Fruit fly (Drosophila melanogaster): Measurements from ENCODE around the gene CAH9.
A peak's percentile ranks its signal among the peaks of the same experiment; 100 is the strongest.

The CAH9 gene

DNA sequence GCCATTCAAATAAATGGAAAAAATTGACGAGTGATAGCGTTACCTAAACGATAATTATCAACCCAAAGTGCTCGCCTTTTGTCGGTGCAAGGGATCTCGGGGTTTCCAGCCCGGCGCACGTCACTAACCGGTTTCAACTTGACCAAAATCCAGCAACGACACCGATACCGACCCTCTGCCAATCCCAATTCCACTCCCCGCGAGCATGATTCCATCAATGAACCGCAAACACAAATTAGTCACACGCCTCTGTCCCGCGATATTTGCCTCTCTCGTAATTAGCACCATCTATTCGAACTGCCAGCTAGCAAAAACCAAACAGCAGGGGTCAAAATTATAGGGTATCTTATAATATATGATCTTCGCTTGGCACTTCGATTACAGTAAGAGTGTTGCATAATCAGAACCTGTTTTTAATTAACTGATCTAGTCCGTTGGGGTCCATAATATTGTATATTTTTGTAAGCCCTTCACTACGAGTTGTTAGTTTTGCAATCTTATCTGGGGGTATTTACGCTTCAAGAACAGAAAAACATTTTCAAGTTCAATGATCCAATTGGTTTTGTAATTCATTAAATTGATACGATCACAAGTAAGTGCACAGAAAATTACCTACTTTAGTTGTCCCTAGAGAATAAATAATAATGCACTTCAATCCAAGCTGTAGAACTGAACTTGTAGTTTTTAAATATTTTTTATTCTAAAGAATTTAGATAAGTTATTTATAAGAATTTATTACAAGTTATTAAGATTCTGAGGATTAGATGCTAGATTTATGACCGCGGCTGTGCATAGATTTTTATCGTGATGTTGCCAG, 47.3 kb upstream of the CAH9 start (continued):
- no peak for TF ChIP-seq Hr39 (GFP tag; optimal IDR thresholded peaks at IDR 0.05)
- TF ChIP-seq CG8632 (GFP tag; optimal IDR thresholded peaks at IDR 0.05) = peak; percentile 6
- TF ChIP-seq CG3032 (tag; optimal IDR thresholded peaks at IDR 0.05) = peak; percentile 46
- no peak for TF ChIP-seq CG8319 (GFP tag; optimal IDR thresholded peaks at IDR 0.05)
- peak; percentile 24 for TF ChIP-seq CG10669 (GFP tag; optimal IDR thresholded peaks at IDR 0.05)
- TF ChIP-seq Met (GFP tag; optimal IDR thresholded peaks at IDR 0.05) = no peak
- no peak for TF ChIP-seq Ets21C (GFP tag; optimal IDR thresholded peaks at IDR 0.05)
- peak; percentile 27 for TF ChIP-seq Sox14 (GFP tag; optimal IDR thresholded peaks at IDR 0.05)
- TF ChIP-seq topi (GFP tag; optimal IDR thresholded peaks at IDR 0.05) = no peak
- peak; percentile 26 for TF ChIP-seq spab (GFP tag; optimal IDR thresholded peaks at IDR 0.05)

dm6 chr3R:27152129-27152968, 46.4 kb upstream of the CAH9 start:
- peak; percentile 95 for TF ChIP-seq svp (GFP tag)
- TF ChIP-seq dsx (GFP tag; optimal IDR thresholded peaks at IDR 0.05; ENCODE audit: poor library complexity, severe bottlenecking) = no peak
- no peak for TF ChIP-seq Ets96B (tag; optimal IDR thresholded peaks at IDR 0.05)
- TF ChIP-seq achi (GFP tag; optimal IDR thresholded peaks at IDR 0.05) = peak; percentile 67
- peak; percentile 50 for TF ChIP-seq cyc (GFP tag; optimal IDR thresholded peaks at IDR 0.05)
- peak; percentile 47 for TF ChIP-seq net (GFP tag; optimal IDR thresholded peaks at IDR 0.05)
- peak; percentile 34 for TF ChIP-seq CG3032 (tag; optimal IDR thresholded peaks at IDR 0.05)
- TF ChIP-seq lz (GFP tag; optimal IDR thresholded peaks at IDR 0.05) = peak; percentile 77
- no peak for TF ChIP-seq ss (GFP tag; optimal IDR thresholded peaks at IDR 0.05)
- TF ChIP-seq fkh (GFP tag; optimal IDR thresholded peaks at IDR 0.05) = no peak
- no peak for TF ChIP-seq CG11902 (GFP tag; optimal IDR thresholded peaks at IDR 0.05)
- TF ChIP-seq CG6276 (GFP tag; optimal IDR thresholded peaks at IDR 0.05) = peak; percentile 49
- TF ChIP-seq CG4318 (GFP tag; optimal IDR thresholded peaks at IDR 0.05) = no peak
- no peak for TF ChIP-seq dac (GFP tag; optimal IDR thresholded peaks at IDR 0.05)
- TF ChIP-seq topi (GFP tag; optimal IDR thresholded peaks at IDR 0.05) = peak; percentile 78
- no peak for TF ChIP-seq fd59A (GFP tag; optimal IDR thresholded peaks at IDR 0.05)
- TF ChIP-seq CG8632 (GFP tag; optimal IDR thresholded peaks at IDR 0.05) = peak; percentile 70
- TF ChIP-seq salr (GFP tag; optimal IDR thresholded peaks at IDR 0.05) = no peak
- TF ChIP-seq CG6163 (GFP tag; IDR thresholded peaks at IDR 0.05) = peak; percentile 44; the same call in 1 of the 3 replicates
- TF ChIP-seq Eip78C (GFP tag) = peak; percentile 87
- TF ChIP-seq Hr38 (GFP tag; optimal IDR thresholded peaks at IDR 0.05) = no peak
- no peak for TF ChIP-seq CG6854 (GFP tag; optimal IDR thresholded peaks at IDR 0.05)
- TF ChIP-seq CG31627 (GFP tag; optimal IDR thresholded peaks at IDR 0.05) = peak; percentile 62
- TF ChIP-seq Met (GFP tag; optimal IDR thresholded peaks at IDR 0.05) = peak; percentile 81
- peak; percentile 83 for TF ChIP-seq esn (GFP tag; optimal IDR thresholded peaks at IDR 0.05)
- peak; percentile 67 for TF ChIP-seq CG34406 (GFP tag; optimal IDR thresholded peaks at IDR 0.05)
- TF ChIP-seq vri (GFP tag; optimal IDR thresholded peaks at IDR 0.05) = peak; percentile 79
- no peak for TF ChIP-seq CG8319 (GFP tag; optimal IDR thresholded peaks at IDR 0.05)
- peak; percentile 61 for TF ChIP-seq Sox14 (GFP tag; optimal IDR thresholded peaks at IDR 0.05)
- TF ChIP-seq CG32006 (GFP tag; optimal IDR thresholded peaks at IDR 0.05) = peak; percentile 55
- TF ChIP-seq Sox15 (GFP tag; optimal IDR thresholded peaks at IDR 0.05) = peak; percentile 23
- 0 out of 3 replicates have a peak, but pooled peaks have one; percentile 36 for TF ChIP-seq CG8119 (GFP tag; IDR thresholded peaks at IDR 0.05)
- TF ChIP-seq CG11762 (GFP tag; optimal IDR thresholded peaks at IDR 0.05; ENCODE audit: insufficient read depth) = no peak
- TF ChIP-seq acj6 (GFP tag; optimal IDR thresholded peaks at IDR 0.05) = peak; percentile 35
- peak; percentile 74 for TF ChIP-seq Hr39 (GFP tag; optimal IDR thresholded peaks at IDR 0.05)
- TF ChIP-seq Eip93F (GFP tag; optimal IDR thresholded peaks at IDR 0.05) = no peak
- TF ChIP-seq CG6792 (GFP tag; optimal IDR thresholded peaks at IDR 0.05) = peak; percentile 57
- peak; percentile 62 for TF ChIP-seq CG10631 (GFP tag; optimal IDR thresholded peaks at IDR 0.05)
- TF ChIP-seq Hr4 (GFP tag; optimal IDR thresholded peaks at IDR 0.05) = peak; percentile 55
- peak; percentile 59 for TF ChIP-seq eg (GFP tag; IDR thresholded peaks at IDR 0.05)
- TF ChIP-seq Sox102F (GFP tag; optimal IDR thresholded peaks at IDR 0.05) = peak; percentile 86
- TF ChIP-seq pdm3 (GFP tag; optimal IDR thresholded peaks at IDR 0.05) = peak; percentile 56
- no peak for TF ChIP-seq spab (GFP tag; optimal IDR thresholded peaks at IDR 0.05)
- peak; percentile 55 for TF ChIP-seq Ets21C (GFP tag; optimal IDR thresholded peaks at IDR 0.05)
